Worm (Caenorhabditis elegans) whole organism, midembryonic: ENCODE data around the gene ins-21.
"Not testable (repeated sequence)": the region's sequence is repeated elsewhere in the genome, so short reads cannot be mapped to it uniquely, and the experiment has no call there.

Experiments
- T22C8.4 ChIP-seq: fragments of 200-800 bp; sonication (Bioruptor generic); IDR thresholded peaks from 2 replicates; pipeline ENCODE4 v1.3.6; 2022; ENCODE audit warnings: missing genetic modification characterization, missing compliant biosample characterization
- cog-1 ChIP-seq: sonication (generic microtip); optimal IDR thresholded peaks from 2 replicates; lab custom pipeline; 2016; ENCODE audit warnings: missing genetic modification characterization, missing compliant biosample characterization
- flt-1 ChIP-seq: fragments of 200-800 bp; sonication (Bioruptor generic); IDR thresholded peaks from 2 replicates; pipeline ENCODE4 v1.3.6; 2022; ENCODE audit warnings: missing genetic modification characterization, missing compliant biosample characterization
- klf-2 ChIP-seq: fragments of 200-800 bp; sonication (Bioruptor generic); conservative IDR thresholded peaks from 2 replicates; pipeline ENCODE4 v1.3.6; 2022; ENCODE audit warnings: missing genetic modification reagents, missing genetic modification characterization, missing compliant biosample characterization
- ref-1 ChIP-seq: fragments of 200-800 bp; sonication (Bioruptor generic); conservative IDR thresholded peaks from 2 replicates; pipeline ENCODE4 v1.3.6; 2022; ENCODE audit warnings: missing genetic modification reagents, missing genetic modification characterization, missing compliant biosample characterization
- tab-1 ChIP-seq: fragments of 200-800 bp; sonication (Bioruptor generic); IDR thresholded peaks from 2 replicates; pipeline ENCODE4 v1.3.6; 2022; ENCODE audit warnings: missing genetic modification characterization, missing compliant biosample characterization
- ztf-23 ChIP-seq: fragments of 200-800 bp; sonication (Bioruptor generic); IDR thresholded peaks from 2 replicates; pipeline ENCODE4 v1.3.6; 2022; ENCODE audit warnings: missing genetic modification reagents, missing genetic modification characterization, missing compliant biosample characterization
- ztf-29 ChIP-seq: fragments of 200-800 bp; sonication (Bioruptor generic); IDR thresholded peaks from 2 replicates; pipeline ENCODE4 v1.3.6; 2022; ENCODE audit warnings: missing genetic modification reagents, missing genetic modification characterization, missing compliant biosample characterization

- not testable (repeated sequence) for TF ChIP-seq flt-1 (GFP tag; lab: Robert Waterston, UW); ztf-23; cog-1 (tag; lab: Kevin White, UChicago); klf-2 (GFP tag; lab: Robert Waterston, UW); tab-1 (GFP tag; lab: Robert Waterston, UW); T22C8.4 (GFP tag; lab: Robert Waterston, UW); ztf-29 (GFP tag; lab: Robert Waterston, UW); ref-1 (GFP tag; lab: Robert Waterston, UW)
These were observed 26.8 kb downstream of the ins-21 start, which contains the start of gene T16G12.3 for ce11 chrIII:10050321-10050720.
